Fruit fly (Drosophila melanogaster) whole organism, adult: Measurements from ENCODE around the gene Gug.

Experiments
- CG11617 ChIP-seq: fragments of 200-800 bp; sonication (Bioruptor generic); optimal IDR thresholded peaks from 2 replicates; lab custom pipeline; 2017; ENCODE audit warnings: mild to moderate bottlenecking, missing biosample characterization, missing genetic modification reagents, missing genetic modification characterization
- CG12768 ChIP-seq: fragments of 200-800 bp; sonication (Bioruptor generic); optimal IDR thresholded peaks from 2 replicates; lab custom pipeline; 2017; ENCODE audit warnings: missing biosample characterization, missing genetic modification characterization, mild to moderate bottlenecking, moderate library complexity, missing genetic modification reagents
- CG14711 ChIP-seq: fragments of 200-800 bp; sonication (Bioruptor generic); optimal IDR thresholded peaks from 2 replicates; lab custom pipeline; 2018; ENCODE audit warnings: missing biosample characterization, mild to moderate bottlenecking, missing genetic modification characterization, moderate library complexity
- CG1620 ChIP-seq: fragments of 200-800 bp; sonication (Bioruptor generic); optimal IDR thresholded peaks from 2 replicates; lab custom pipeline; 2016; ENCODE audit warnings: missing biosample characterization, missing genetic modification characterization
- CG7045 ChIP-seq: fragments of 200-800 bp; sonication (Bioruptor generic); optimal IDR thresholded peaks from 2 replicates; lab custom pipeline; 2017; ENCODE audit warnings: missing biosample characterization, mild to moderate bottlenecking, missing genetic modification characterization
- Crg-1 ChIP-seq: fragments of 200-800 bp; sonication (Bioruptor generic); optimal IDR thresholded peaks from 2 replicates; lab custom pipeline; 2016; ENCODE audit warnings: missing biosample characterization, missing genetic modification characterization
- Hr96 ChIP-seq: fragments of 200-800 bp; sonication (Bioruptor generic); optimal IDR thresholded peaks from 2 replicates; lab custom pipeline; 2016; ENCODE audit warnings: missing biosample characterization, missing genetic modification characterization
- Mnt ChIP-seq: fragments of 200-800 bp; sonication (Bioruptor generic); optimal IDR thresholded peaks from 2 replicates; lab custom pipeline; 2016; ENCODE audit warnings: missing biosample characterization, mild to moderate bottlenecking, missing genetic modification characterization
- cic ChIP-seq: fragments of 200-800 bp; sonication (Bioruptor generic); optimal IDR thresholded peaks from 2 replicates; lab custom pipeline; 2017; ENCODE audit warnings: missing biosample characterization, mild to moderate bottlenecking, missing genetic modification characterization, moderate library complexity
- cnc ChIP-seq, 2 experiments: fragments of >200 bp; optimal IDR thresholded peaks; 2 replicates each; lab custom pipeline; 2017
- kay ChIP-seq: fragments of 200-800 bp; sonication (Bioruptor generic); peaks from one replicate; lab custom pipeline; 2016; ENCODE audit warnings: missing biosample characterization, missing genetic modification characterization, borderline replicate concordance
- pad ChIP-seq: fragments of 200-800 bp; sonication (Bioruptor generic); optimal IDR thresholded peaks from 3 replicates; lab custom pipeline; 2017; ENCODE audit warnings: missing biosample characterization, missing genetic modification characterization, mild to moderate bottlenecking, moderate library complexity, missing genetic modification reagents
- tj ChIP-seq: fragments of 200-800 bp; sonication (Bioruptor generic); optimal IDR thresholded peaks from 3 replicates; lab custom pipeline; 2017; ENCODE audit warnings: missing biosample characterization, mild to moderate bottlenecking, missing genetic modification characterization, moderate library complexity
- toe ChIP-seq: fragments of 200-800 bp; sonication (Bioruptor generic); optimal IDR thresholded peaks from 2 replicates; lab custom pipeline; 2016; ENCODE audit warnings: missing biosample characterization, missing genetic modification characterization

DNA sequence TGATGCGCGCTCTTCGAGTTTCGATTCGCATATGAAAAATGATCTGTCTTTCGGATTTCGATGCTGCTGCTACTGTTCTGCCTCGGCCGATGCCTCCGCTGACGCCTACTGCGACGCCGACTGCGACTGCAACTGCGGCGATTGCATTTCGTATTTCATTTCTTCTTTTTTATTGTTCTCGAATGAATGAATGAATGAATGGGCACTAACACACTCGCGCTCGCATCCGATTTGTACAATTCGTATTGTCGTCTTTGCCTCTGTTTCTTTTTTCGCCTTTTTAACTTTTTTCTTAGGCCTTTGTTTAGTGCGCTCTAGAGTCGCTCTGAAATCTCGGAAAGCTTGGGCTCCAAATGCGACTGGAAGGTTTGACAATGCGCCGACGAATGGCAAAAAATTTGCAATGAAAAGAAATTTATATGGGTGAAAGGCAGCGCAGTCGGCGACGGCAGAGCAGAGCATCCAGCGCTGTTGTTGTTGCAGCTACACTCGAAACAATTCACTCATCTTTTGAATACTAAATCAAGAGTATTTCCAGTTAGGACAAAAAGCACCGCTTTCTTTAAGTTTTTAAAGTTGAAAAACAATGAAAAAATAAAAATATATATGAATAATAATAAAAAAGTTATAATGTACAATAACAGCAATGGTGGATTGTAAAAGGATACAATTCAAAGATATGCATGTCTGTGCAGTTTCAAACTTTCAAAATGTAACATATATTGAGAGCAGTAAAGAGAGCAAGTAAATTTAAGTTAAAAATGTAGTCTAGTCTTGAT, 27.7 kb upstream of the Gug start, which contains the start of gene CG32354:
- TF ChIP-seq cnc (optimal IDR thresholded peaks at IDR 0.05; lab: Kevin White, UChicago): no peak
- TF ChIP-seq tj (GFP tag; lab: Kevin White, UChicago): no peak
- no peak for TF ChIP-seq CG12768 (GFP tag; lab: Kevin White, UChicago)
- TF ChIP-seq CG14711: no peak
- no peak for TF ChIP-seq CG11617 (GFP tag; lab: Kevin White, UChicago)
- TF ChIP-seq Mnt (GFP tag; lab: Kevin White, UChicago): no peak
- no peak for TF ChIP-seq CG7045 (GFP tag; lab: Kevin White, UChicago)
- no peak for TF ChIP-seq Hr96 (GFP tag; lab: Kevin White, UChicago)
- TF ChIP-seq CG1620 (GFP tag; lab: Kevin White, UChicago): no peak
- no peak for TF ChIP-seq toe (GFP tag; lab: Kevin White, UChicago)
- no peak for TF ChIP-seq Crg-1
- peak; percentile 24 for TF ChIP-seq cic (GFP tag; lab: Kevin White, UChicago)
- TF ChIP-seq pad (GFP tag; lab: Kevin White, UChicago): no peak
- no peak for TF ChIP-seq kay (GFP tag; lab: Kevin White, UChicago)
